Fruit fly (Drosophila melanogaster): ENCODE data around the gene CG33322.

The CG33322 gene

DNA sequence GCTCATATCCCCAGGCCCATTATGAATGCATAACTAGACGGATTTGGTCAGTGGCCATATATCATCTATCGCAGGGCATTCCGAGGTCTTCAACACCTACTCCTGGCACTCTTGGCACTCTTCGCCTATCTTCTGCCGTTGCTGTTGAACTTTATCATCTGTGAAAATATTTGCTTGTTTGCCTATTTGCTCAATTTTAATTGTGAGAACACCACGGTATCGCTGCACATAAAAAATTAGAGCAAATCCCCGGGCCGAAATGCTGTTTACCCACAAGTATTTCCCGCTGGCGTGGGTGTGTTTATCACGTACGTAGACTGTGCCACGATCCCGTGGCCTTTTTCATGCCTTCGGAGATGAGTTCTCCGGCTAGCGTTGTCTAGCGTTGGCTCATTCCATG lies 35.3 kb downstream of the CG33322 start (continued):
- TF ChIP-seq CG7987 (GFP tag; optimal IDR thresholded peaks at IDR 0.05) (peak; percentile 91), Adf1 (GFP tag; IDR thresholded peaks at IDR 0.05) (no peak), phol (tag; optimal IDR thresholded peaks at IDR 0.05) (peak; percentile 0), CG12744 (GFP tag; optimal IDR thresholded peaks at IDR 0.05) (no peak), CHES-1-like (GFP tag; optimal IDR thresholded peaks at IDR 0.05) (peak; percentile 63), CG15011 (GFP tag; optimal IDR thresholded peaks at IDR 0.05) (peak; percentile 61), CG10543 (GFP tag; optimal IDR thresholded peaks at IDR 0.05) (peak; percentile 81), BEAF-32 (GFP tag; optimal IDR thresholded peaks at IDR 0.05) (no peak), CG17912 (GFP tag; optimal IDR thresholded peaks at IDR 0.05) (peak; percentile 51), aop (GFP tag; IDR thresholded peaks at IDR 0.05) (no peak), D19B (GFP tag; optimal IDR thresholded peaks at IDR 0.05) (peak; percentile 40), CG10654 (GFP tag; optimal IDR thresholded peaks at IDR 0.05) (peak; percentile 32), ab (GFP tag; optimal IDR thresholded peaks at IDR 0.05) (no peak), bsh (GFP tag; optimal IDR thresholded peaks at IDR 0.05) (peak in 1 of 2 experiments; percentile 66), ham (GFP tag; IDR thresholded peaks at IDR 0.05) (peak; percentile 24; the same call in 1 of the 2 replicates), B-H1 (GFP tag; IDR thresholded peaks at IDR 0.05) (no peak), knrl (GFP tag; IDR thresholded peaks at IDR 0.05; ENCODE audit: partially characterized antibody) (no peak), Poxn (GFP tag; IDR thresholded peaks at IDR 0.05) (no peak), CG8089 (GFP tag; optimal IDR thresholded peaks at IDR 0.05) (peak; percentile 50), repo (GFP tag; optimal IDR thresholded peaks at IDR 0.05) (peak; percentile 12), Ets65A (GFP tag) (no peak), CG11085 (GFP tag; IDR thresholded peaks at IDR 0.05) (no peak), unc-4 (GFP tag; IDR thresholded peaks at IDR 0.05; ENCODE audit: partially characterized antibody) (no peak), crol (GFP tag; IDR thresholded peaks at IDR 0.05) (no peak), CG17328 (GFP tag; IDR thresholded peaks at IDR 0.05) (peak; percentile 59), Opbp (GFP tag; IDR thresholded peaks at IDR 0.05; ENCODE audit: partially characterized antibody) (no peak), Neu2 (GFP tag; optimal IDR thresholded peaks at IDR 0.05; ENCODE audit: borderline replicate concordance) (no peak), CG32532 (GFP tag; IDR thresholded peaks at IDR 0.05) (0 out of 2 replicates have a peak, but pooled peaks have one; percentile 11), Sox102F (GFP tag; optimal IDR thresholded peaks at IDR 0.05) (peak; percentile 62), CG34422 (GFP tag; IDR thresholded peaks at IDR 0.05) (no peak), usp (GFP tag; optimal IDR thresholded peaks at IDR 0.05) (no peak), rib (GFP tag; IDR thresholded peaks at IDR 0.05) (no peak), pzg (GFP tag; optimal IDR thresholded peaks at IDR 0.05) (no peak), Hmr (GFP tag; optimal IDR thresholded peaks at IDR 0.05) (peak; percentile 82), shn (GFP tag; optimal IDR thresholded peaks at IDR 0.05) (peak; percentile 28), tll (GFP tag; optimal IDR thresholded peaks at IDR 0.05) (peak in 1 of 2 experiments; percentile 88), CG42726 (GFP tag; IDR thresholded peaks at IDR 0.05; ENCODE audit: partially characterized antibody) (no peak), Jarid2 (GFP tag; optimal IDR thresholded peaks at IDR 0.05) (peak; percentile 32), stc (GFP tag; IDR thresholded peaks at IDR 0.05) (peak; percentile 10; the same call in 1 of the 2 replicates), nerfin-2 (GFP tag; IDR thresholded peaks at IDR 0.05; ENCODE audit: partially characterized antibody) (no peak), CrebB (tag; optimal IDR thresholded peaks at IDR 0.05) (peak; percentile 80), CG11247 (GFP tag; IDR thresholded peaks at IDR 0.05) (no peak), CG4617 (GFP tag; optimal IDR thresholded peaks at IDR 0.05; ENCODE audit: borderline replicate concordance) (no peak), Dek (tag; optimal IDR thresholded peaks at IDR 0.05) (peak; percentile 49), CG9437 (GFP tag; optimal IDR thresholded peaks at IDR 0.05) (no peak), Lpt (GFP tag; optimal IDR thresholded peaks at IDR 0.05) (no peak), E2f2 (GFP tag; IDR thresholded peaks at IDR 0.05) (no peak), ind (GFP tag; optimal IDR thresholded peaks at IDR 0.05) (peak; percentile 1), cato (GFP tag; optimal IDR thresholded peaks at IDR 0.05; ENCODE audit: borderline replicate concordance) (no peak), CG7745 (tag; optimal IDR thresholded peaks at IDR 0.05) (peak; percentile 16)

Measured in whole organism, embryonic.